Worm (Caenorhabditis elegans) whole organism, L3 larva: ENCODE data around the gene epic-1.

Experiments
- aly-2 ChIP-seq: fragments of 150-350 bp; optimal IDR thresholded peaks from 2 replicates; lab custom pipeline; 2014; ENCODE audit warnings: missing biosample characterization, missing genetic modification characterization
- ama-1 ChIP-seq: fragments of 150-350 bp; optimal IDR thresholded peaks from 2 replicates; lab custom pipeline; 2018
- ceh-82 ChIP-seq: fragments of 150-350 bp; optimal IDR thresholded peaks from 2 replicates; lab custom pipeline; 2014; ENCODE audit warnings: missing biosample characterization, missing genetic modification characterization
- fos-1 ChIP-seq: fragments of 150-350 bp; optimal IDR thresholded peaks from 2 replicates; lab custom pipeline; 2014; ENCODE audit warnings: missing biosample characterization, missing genetic modification characterization
- nfya-1 ChIP-seq: sonication (generic microtip); optimal IDR thresholded peaks from 2 replicates; lab custom pipeline; 2017; ENCODE audit warnings: missing genetic modification characterization, mild to moderate bottlenecking, missing compliant biosample characterization, antibody characterized with exemption, moderate library complexity; ENCODE audit not compliant: insufficient read depth
- nhr-11 ChIP-seq: fragments of 150-350 bp; optimal IDR thresholded peaks from 2 replicates; lab custom pipeline; 2014; ENCODE audit warnings: missing biosample characterization, missing genetic modification characterization
- nhr-12 ChIP-seq: fragments of 150-350 bp; optimal IDR thresholded peaks from 2 replicates; lab custom pipeline; 2014; ENCODE audit warnings: missing biosample characterization, missing genetic modification characterization
- nhr-25 ChIP-seq: sonication (generic microtip); optimal IDR thresholded peaks from 2 replicates; lab custom pipeline; 2017; ENCODE audit warnings: missing biosample characterization, missing genetic modification characterization

DNA sequence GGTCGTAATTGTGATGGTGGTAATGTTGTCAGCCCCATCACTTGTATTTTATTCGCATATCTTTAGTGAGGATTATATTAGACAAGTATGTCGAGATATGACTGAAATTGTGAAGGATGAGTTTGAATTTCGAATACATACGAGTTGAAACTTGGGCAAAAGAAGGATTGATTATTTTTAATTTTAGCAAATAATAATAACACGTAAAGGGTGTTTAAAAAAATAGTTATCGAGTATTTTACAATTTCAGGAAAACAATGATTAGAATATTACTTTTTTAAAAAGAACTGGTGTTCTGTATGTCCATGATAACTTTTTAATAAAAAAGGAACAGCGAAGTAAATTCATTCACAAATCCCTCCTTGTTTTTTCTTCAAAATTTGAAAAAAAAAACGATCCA, 21.3 kb downstream of the epic-1 start, which contains the start of gene F11E6.8:
- no peak for TF ChIP-seq ceh-82 (tag; lab: Kevin White, UChicago)
- no peak for TF ChIP-seq aly-2 (tag; lab: Kevin White, UChicago)
- no peak for TF ChIP-seq ama-1
- TF ChIP-seq nfya-1 (tag; lab: Kevin White, UChicago) = no peak
- no peak for TF ChIP-seq fos-1
- TF ChIP-seq nhr-25 (tag; lab: Kevin White, UChicago) = no peak
- TF ChIP-seq nhr-11 (tag; lab: Kevin White, UChicago) = no peak
- no peak for TF ChIP-seq nhr-12 (tag; lab: Kevin White, UChicago)
